Worm (Caenorhabditis elegans): ENCODE measurements around the gene irk-1.

DNA sequence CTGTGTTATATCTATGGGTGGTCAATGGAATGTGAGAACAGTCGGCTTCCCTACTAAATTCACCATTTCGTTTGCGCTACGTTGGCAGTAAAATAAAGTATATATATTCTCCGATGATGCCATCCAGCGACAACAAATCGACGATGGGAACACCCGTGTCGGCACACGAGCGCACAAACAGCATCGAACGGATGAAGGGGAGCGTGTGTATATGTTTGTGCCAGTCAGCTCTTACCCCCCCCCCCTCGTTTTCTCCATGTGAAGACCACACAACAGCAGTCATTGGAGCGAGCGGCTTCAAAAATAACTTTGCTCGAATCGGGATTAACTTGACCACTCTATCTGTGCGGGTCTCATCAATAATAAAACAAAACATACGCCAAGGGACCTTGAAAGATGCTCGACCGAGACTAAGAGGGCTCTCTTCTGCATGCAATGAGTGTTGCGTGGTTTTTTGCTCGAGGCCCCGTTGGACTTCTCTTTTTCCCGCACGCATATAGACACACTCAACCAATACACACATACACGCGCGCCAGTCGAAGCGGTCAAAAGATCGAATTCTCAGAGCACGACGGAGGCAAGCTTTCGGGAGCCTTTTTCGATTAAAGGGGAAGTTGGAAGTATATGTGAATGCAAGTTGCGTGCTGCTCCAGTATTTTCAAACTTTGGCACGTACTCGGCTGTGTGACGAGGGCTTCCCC, 37.5 kb downstream of the irk-1 start:
- TF ChIP-seq klf-2 (GFP tag; conservative IDR thresholded peaks at IDR 0.05) = no peak
- TF ChIP-seq cog-1 (tag; optimal IDR thresholded peaks at IDR 0.05) = no peak

All from whole organism, midembryonic.